Fruit fly (Drosophila melanogaster): ENCODE measurements around the gene CG31365.

- TF ChIP-seq Eip78C (GFP tag) = peak; percentile 91
- TF ChIP-seq net (GFP tag; optimal IDR thresholded peaks at IDR 0.05) = no peak
- TF ChIP-seq OdsH (GFP tag; optimal IDR thresholded peaks at IDR 0.05) = peak; percentile 54
- peak; percentile 82 for TF ChIP-seq svp (GFP tag)
- TF ChIP-seq Lpt (GFP tag; optimal IDR thresholded peaks at IDR 0.05) = no peak
- peak; percentile 72 for TF ChIP-seq esn (GFP tag; optimal IDR thresholded peaks at IDR 0.05)
- TF ChIP-seq CG16779 (tag; optimal IDR thresholded peaks at IDR 0.05) = no peak
- TF ChIP-seq Eip93F (GFP tag; optimal IDR thresholded peaks at IDR 0.05) = no peak
- peak; percentile 18 for TF ChIP-seq CG8632 (GFP tag; optimal IDR thresholded peaks at IDR 0.05)
- TF ChIP-seq CG8119 (GFP tag; IDR thresholded peaks at IDR 0.05) = no peak
- TF ChIP-seq CG3032 (tag; optimal IDR thresholded peaks at IDR 0.05) = peak; percentile 59
- TF ChIP-seq CG11902 (GFP tag; optimal IDR thresholded peaks at IDR 0.05) = peak; percentile 62
- TF ChIP-seq salr (GFP tag; optimal IDR thresholded peaks at IDR 0.05) = no peak
- peak; percentile 73 for TF ChIP-seq Sox102F (GFP tag; optimal IDR thresholded peaks at IDR 0.05)
These were observed 22.2 kb upstream of the CG31365 start for dm6 chr3R:23148433-23148832.
